Fruit fly (Drosophila melanogaster) whole organism, prepupa: Measurements from ENCODE around the gene TfAP-2.

Experiments used
- Blimp-1 ChIP-seq: fragments of 200-800 bp; sonication (Bioruptor generic); optimal IDR thresholded peaks from 3 replicates; lab custom pipeline; 2017; ENCODE audit warnings: missing biosample characterization, missing genetic modification characterization, mild to moderate bottlenecking, moderate library complexity, missing genetic modification reagents
- CG10631 ChIP-seq: fragments of 200-800 bp; sonication (Bioruptor generic); optimal IDR thresholded peaks from 2 replicates; lab custom pipeline; 2016; ENCODE audit warnings: missing biosample characterization, missing genetic modification characterization
- CG10669 ChIP-seq: fragments of 200-800 bp; sonication (Bioruptor generic); optimal IDR thresholded peaks from 3 replicates; lab custom pipeline; 2018; ENCODE audit warnings: missing biosample characterization, mild to moderate bottlenecking, missing genetic modification characterization, moderate library complexity
- CG11762 ChIP-seq: fragments of 200-800 bp; sonication (Bioruptor generic); optimal IDR thresholded peaks from 3 replicates; lab custom pipeline; 2016; ENCODE audit warnings: missing biosample characterization, missing genetic modification characterization; ENCODE audit not compliant: insufficient read depth
- CG11902 ChIP-seq: fragments of 200-800 bp; sonication (Bioruptor generic); optimal IDR thresholded peaks from 3 replicates; lab custom pipeline; 2016; ENCODE audit warnings: missing biosample characterization, missing genetic modification characterization
- CG15336 ChIP-seq: fragments of 200-800 bp; sonication (Bioruptor generic); IDR thresholded peaks from 2 replicates; pipeline ENCODE4 v1.3.6; 2022; ENCODE audit warnings: missing biosample characterization, missing genetic modification characterization
- CG1621 ChIP-seq: fragments of 200-800 bp; sonication (Bioruptor generic); optimal IDR thresholded peaks from 3 replicates; lab custom pipeline; 2018; ENCODE audit warnings: missing biosample characterization, mild to moderate bottlenecking, missing genetic modification characterization
- CG16779 ChIP-seq: fragments of 200-800 bp; sonication (Bioruptor generic); optimal IDR thresholded peaks from 3 replicates; lab custom pipeline; 2017; ENCODE audit warnings: missing biosample characterization, mild to moderate bottlenecking, missing genetic modification characterization
- CG3032 ChIP-seq: fragments of 200-800 bp; optimal IDR thresholded peaks from 2 replicates; lab custom pipeline; 2019; ENCODE audit warnings: missing biosample characterization, mild to moderate bottlenecking, missing genetic modification characterization, moderate library complexity
- CG32006 ChIP-seq: fragments of 200-800 bp; sonication (Bioruptor generic); optimal IDR thresholded peaks from 3 replicates; lab custom pipeline; 2017; ENCODE audit warnings: missing biosample characterization, mild to moderate bottlenecking, missing genetic modification characterization
- CG34406 ChIP-seq: fragments of 200-800 bp; sonication (Bioruptor generic); optimal IDR thresholded peaks from 3 replicates; lab custom pipeline; 2016; ENCODE audit warnings: missing biosample characterization, missing genetic modification characterization
- CG4318 ChIP-seq: fragments of 200-800 bp; sonication (Bioruptor generic); optimal IDR thresholded peaks from 3 replicates; lab custom pipeline; 2017; ENCODE audit warnings: missing biosample characterization, mild to moderate bottlenecking, missing genetic modification characterization
- CG6276 ChIP-seq: fragments of 200-800 bp; sonication (Bioruptor generic); optimal IDR thresholded peaks from 2 replicates; lab custom pipeline; 2017; ENCODE audit warnings: missing biosample characterization, mild to moderate bottlenecking, missing genetic modification characterization
- CG6792 ChIP-seq: fragments of 200-800 bp; sonication (Bioruptor generic); optimal IDR thresholded peaks from 3 replicates; lab custom pipeline; 2016; ENCODE audit warnings: missing biosample characterization, missing genetic modification characterization
- CG6808 ChIP-seq: fragments of 200-800 bp; sonication (Bioruptor generic); optimal IDR thresholded peaks from 3 replicates; lab custom pipeline; 2017; ENCODE audit warnings: missing biosample characterization, missing genetic modification characterization, mild to moderate bottlenecking, moderate library complexity, missing genetic modification reagents
- CG6854 ChIP-seq: fragments of 200-800 bp; sonication (Bioruptor generic); optimal IDR thresholded peaks from 2 replicates; lab custom pipeline; 2017; ENCODE audit warnings: missing biosample characterization, mild to moderate bottlenecking, missing genetic modification characterization
- CG7368 ChIP-seq: fragments of 200-800 bp; sonication (Bioruptor generic); optimal IDR thresholded peaks from 3 replicates; lab custom pipeline; 2016; ENCODE audit warnings: missing biosample characterization, missing genetic modification characterization
- CG8119 ChIP-seq: fragments of 200-800 bp; sonication (Bioruptor generic); IDR thresholded peaks from 3 replicates; pipeline ENCODE4 v1.3.6; 2022; ENCODE audit warnings: missing biosample characterization, missing genetic modification characterization
- CG8632 ChIP-seq: fragments of 200-800 bp; sonication (Bioruptor generic); optimal IDR thresholded peaks from 3 replicates; lab custom pipeline; 2016; ENCODE audit warnings: missing biosample characterization, missing genetic modification characterization
- CG9139 ChIP-seq: fragments of 200-800 bp; sonication (Bioruptor generic); optimal IDR thresholded peaks from 3 replicates; lab custom pipeline; 2017; ENCODE audit warnings: missing biosample characterization, mild to moderate bottlenecking, missing genetic modification characterization
- Eip78C ChIP-seq: fragments of 200-800 bp; sonication (Bioruptor generic); peaks from one replicate; lab custom pipeline; 2016; ENCODE audit warnings: missing biosample characterization, missing genetic modification characterization
- Eip93F ChIP-seq: fragments of 200-800 bp; sonication (Bioruptor generic); optimal IDR thresholded peaks from 2 replicates; lab custom pipeline; 2016; ENCODE audit warnings: missing biosample characterization, mild to moderate bottlenecking, missing genetic modification characterization
- Ets96B ChIP-seq: fragments of 200-800 bp; optimal IDR thresholded peaks from 2 replicates; lab custom pipeline; 2019; ENCODE audit warnings: missing biosample characterization, mild to moderate bottlenecking, missing genetic modification characterization, moderate library complexity
- Hr38 ChIP-seq: sonication (Bioruptor generic); optimal IDR thresholded peaks from 2 replicates; lab custom pipeline; 2016; ENCODE audit warnings: missing biosample characterization, missing genetic modification characterization
- Hr39 ChIP-seq: fragments of 200-800 bp; sonication (Bioruptor generic); optimal IDR thresholded peaks from 2 replicates; lab custom pipeline; 2016; ENCODE audit warnings: missing biosample characterization, missing genetic modification characterization
- Lpt ChIP-seq: fragments of 200-800 bp; sonication (Bioruptor generic); optimal IDR thresholded peaks from 3 replicates; lab custom pipeline; 2016; ENCODE audit warnings: missing biosample characterization, missing genetic modification characterization
- Met ChIP-seq: fragments of 200-800 bp; sonication (Bioruptor generic); optimal IDR thresholded peaks from 3 replicates; lab custom pipeline; 2016; ENCODE audit warnings: missing biosample characterization, missing genetic modification characterization
- OdsH ChIP-seq: fragments of 200-800 bp; sonication (Bioruptor generic); optimal IDR thresholded peaks from 3 replicates; lab custom pipeline; 2016; ENCODE audit warnings: missing biosample characterization, missing genetic modification characterization
- Smox ChIP-seq: fragments of 200-800 bp; sonication (Bioruptor generic); optimal IDR thresholded peaks from 3 replicates; lab custom pipeline; 2016; ENCODE audit warnings: missing biosample characterization, missing genetic modification characterization
- Sox102F ChIP-seq: fragments of 200-800 bp; sonication (Bioruptor generic); optimal IDR thresholded peaks from 2 replicates; lab custom pipeline; 2016; ENCODE audit warnings: missing biosample characterization, mild to moderate bottlenecking, missing genetic modification characterization
- Sox14 ChIP-seq: fragments of 200-800 bp; sonication (Bioruptor generic); optimal IDR thresholded peaks from 3 replicates; lab custom pipeline; 2016; ENCODE audit warnings: missing biosample characterization, missing genetic modification characterization
- Sox15 ChIP-seq: fragments of 200-800 bp; sonication (Bioruptor generic); optimal IDR thresholded peaks from 3 replicates; lab custom pipeline; 2016; ENCODE audit warnings: missing biosample characterization, missing genetic modification characterization
- achi ChIP-seq: fragments of 200-800 bp; sonication (Bioruptor generic); optimal IDR thresholded peaks from 3 replicates; lab custom pipeline; 2016; ENCODE audit warnings: missing biosample characterization, missing genetic modification characterization
- acj6 ChIP-seq: fragments of 200-800 bp; sonication (Bioruptor generic); optimal IDR thresholded peaks from 3 replicates; lab custom pipeline; 2016; ENCODE audit warnings: missing biosample characterization, missing genetic modification characterization
- cyc ChIP-seq: fragments of 200-800 bp; sonication (Bioruptor generic); optimal IDR thresholded peaks from 3 replicates; lab custom pipeline; 2016; ENCODE audit warnings: missing biosample characterization, missing genetic modification characterization
- eg ChIP-seq: fragments of 200-800 bp; sonication (Bioruptor generic); IDR thresholded peaks from 3 replicates; pipeline ENCODE4 v1.3.6; 2022; ENCODE audit warnings: missing biosample characterization, missing genetic modification characterization
- fd59A ChIP-seq: fragments of 200-800 bp; sonication (Bioruptor generic); optimal IDR thresholded peaks from 2 replicates; lab custom pipeline; 2017; ENCODE audit warnings: missing biosample characterization, mild to moderate bottlenecking, missing genetic modification characterization, missing genetic modification reagents
- fd85E ChIP-seq: fragments of 200-800 bp; sonication (Bioruptor generic); optimal IDR thresholded peaks from 3 replicates; lab custom pipeline; 2016; ENCODE audit warnings: missing biosample characterization, missing genetic modification characterization
- fkh ChIP-seq: fragments of 200-800 bp; sonication (Bioruptor generic); optimal IDR thresholded peaks from 3 replicates; lab custom pipeline; 2017; ENCODE audit warnings: missing biosample characterization, mild to moderate bottlenecking, missing genetic modification characterization, moderate library complexity
- lz ChIP-seq: fragments of 200-800 bp; sonication (Bioruptor generic); optimal IDR thresholded peaks from 3 replicates; lab custom pipeline; 2016; ENCODE audit warnings: missing biosample characterization, missing genetic modification characterization
- pdm3 ChIP-seq: fragments of 200-800 bp; sonication (Bioruptor generic); optimal IDR thresholded peaks from 3 replicates; lab custom pipeline; 2016; ENCODE audit warnings: missing biosample characterization, missing genetic modification characterization
- salr ChIP-seq, 2 experiments: fragments of 200-800 bp; sonication (Bioruptor generic); optimal IDR thresholded peaks; 3 replicates each; lab custom pipeline; 2016 to 2018; ENCODE audit warnings: missing biosample characterization in 2 of 2, missing genetic modification characterization in 2 of 2, mild to moderate bottlenecking in 1 of 2
- spab ChIP-seq: fragments of 200-800 bp; sonication (Bioruptor generic); optimal IDR thresholded peaks from 2 replicates; lab custom pipeline; 2017; ENCODE audit warnings: missing biosample characterization, mild to moderate bottlenecking, missing genetic modification characterization, missing genetic modification reagents
- ss ChIP-seq, 2 experiments: fragments of 200-800 bp; sonication (Bioruptor generic); optimal IDR thresholded peaks; 2 replicates in 1 of 2; 3 replicates in 1 of 2; lab custom pipeline; 2017 to 2018; ENCODE audit warnings: mild to moderate bottlenecking in 2 of 2, missing biosample characterization in 2 of 2, missing genetic modification characterization in 2 of 2, moderate library complexity in 1 of 2
- svp ChIP-seq: fragments of 200-800 bp; sonication (Bioruptor generic); peaks from one replicate; lab custom pipeline; 2016; ENCODE audit warnings: missing biosample characterization, missing genetic modification characterization
- topi ChIP-seq: fragments of 200-800 bp; sonication (Bioruptor generic); optimal IDR thresholded peaks from 3 replicates; lab custom pipeline; 2016; ENCODE audit warnings: missing biosample characterization, missing genetic modification characterization
- vri ChIP-seq: fragments of 200-800 bp; sonication (Bioruptor generic); optimal IDR thresholded peaks from 3 replicates; lab custom pipeline; 2016; ENCODE audit warnings: missing biosample characterization, mild to moderate bottlenecking, missing genetic modification characterization

Gene TfAP-2

DNA sequence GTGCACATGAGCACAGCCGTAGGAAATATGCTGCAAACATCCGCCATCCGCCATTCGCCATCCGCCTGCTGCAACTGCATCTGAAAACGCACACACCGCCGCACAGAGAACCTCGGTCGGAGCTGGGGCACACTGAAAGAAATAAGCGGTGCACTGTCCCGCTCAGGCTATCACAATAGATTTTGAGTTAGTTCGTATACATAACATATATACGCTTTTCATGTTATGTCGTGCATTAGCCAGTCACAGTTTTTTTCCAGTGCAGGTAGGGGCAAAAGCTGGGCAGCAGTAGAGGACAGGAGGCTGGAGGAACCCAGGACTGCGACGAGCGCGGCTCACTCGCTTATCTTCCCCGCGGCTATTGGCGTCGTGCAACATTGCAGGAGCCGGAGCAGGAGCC lies 7.8 kb downstream of the TfAP-2 start (continued):
- TF ChIP-seq CG11762 (peak; percentile 16), Eip93F (GFP tag; lab: Kevin White, UChicago) (no peak), CG32006 (GFP tag; lab: Kevin White, UChicago) (no peak), CG1621 (tag; lab: Kevin White, UChicago) (peak; percentile 53), eg (GFP tag; lab: Robert Waterston, UW) (0 out of 3 replicates have a peak, but pooled peaks have one; percentile 54), fd85E (GFP tag; lab: Kevin White, UChicago) (no peak), CG15336 (no peak), CG10669 (GFP tag; lab: Kevin White, UChicago) (peak; percentile 51), Sox14 (peak; percentile 64), Hr38 (GFP tag; lab: Kevin White, UChicago) (no peak), CG6276 (GFP tag; lab: Kevin White, UChicago) (no peak), CG6808 (GFP tag; lab: Kevin White, UChicago) (peak; percentile 46), CG8119 (0 out of 3 replicates have a peak, but pooled peaks have one; percentile 22), Blimp-1 (GFP tag; lab: Kevin White, UChicago) (no peak), CG7368 (GFP tag; lab: Kevin White, UChicago) (peak; percentile 34), acj6 (GFP tag; lab: Kevin White, UChicago) (peak; percentile 55), cyc (peak; percentile 71), spab (GFP tag; lab: Kevin White, UChicago) (peak; percentile 47)
- TF ChIP-seq, all 60 proteins: peak for 45

DNA sequence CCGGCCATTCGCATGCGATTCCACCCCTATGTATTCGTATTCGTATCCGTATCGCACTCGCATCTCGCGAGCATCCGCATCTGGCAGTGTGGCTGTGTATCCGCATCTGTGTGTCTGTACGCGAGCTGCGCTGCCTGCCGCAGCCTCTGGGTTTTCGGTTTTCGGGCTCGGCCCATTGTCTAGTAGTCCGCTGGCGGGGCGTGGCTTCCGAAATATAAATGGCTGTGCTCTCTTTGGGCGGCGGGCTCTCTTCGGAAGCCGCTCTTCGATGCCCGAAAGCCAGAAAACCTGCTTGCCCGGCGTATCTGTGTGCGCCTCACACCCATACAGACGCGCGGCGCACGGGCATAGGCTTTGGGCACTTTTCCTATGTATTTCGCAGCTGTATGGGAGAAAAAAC lies 11.7 kb downstream of the TfAP-2 start:
- TF ChIP-seq vri (GFP tag; lab: Kevin White, UChicago): no peak
- TF ChIP-seq fkh: no peak
- peak; percentile 6 for TF ChIP-seq svp (GFP tag; lab: Kevin White, UChicago)
- no peak for TF ChIP-seq CG6854
- TF ChIP-seq CG8119: peak; percentile 33; the same call in 2 of the 3 replicates
- TF ChIP-seq Eip93F (GFP tag; lab: Kevin White, UChicago): no peak
- TF ChIP-seq CG15336: no peak; the same call in 1 of the 2 replicates
- TF ChIP-seq CG11762: no peak
- TF ChIP-seq ss (GFP tag; optimal IDR thresholded peaks at IDR 0.05; lab: Kevin White, UChicago): peak in 1 of 2 experiments; percentile 3
- no peak for TF ChIP-seq Hr38 (GFP tag; lab: Kevin White, UChicago)
- peak; percentile 46 for TF ChIP-seq Eip78C (GFP tag; lab: Kevin White, UChicago)
- no peak for TF ChIP-seq cyc
- no peak for TF ChIP-seq CG11902
- no peak for TF ChIP-seq eg (GFP tag; lab: Robert Waterston, UW)

DNA sequence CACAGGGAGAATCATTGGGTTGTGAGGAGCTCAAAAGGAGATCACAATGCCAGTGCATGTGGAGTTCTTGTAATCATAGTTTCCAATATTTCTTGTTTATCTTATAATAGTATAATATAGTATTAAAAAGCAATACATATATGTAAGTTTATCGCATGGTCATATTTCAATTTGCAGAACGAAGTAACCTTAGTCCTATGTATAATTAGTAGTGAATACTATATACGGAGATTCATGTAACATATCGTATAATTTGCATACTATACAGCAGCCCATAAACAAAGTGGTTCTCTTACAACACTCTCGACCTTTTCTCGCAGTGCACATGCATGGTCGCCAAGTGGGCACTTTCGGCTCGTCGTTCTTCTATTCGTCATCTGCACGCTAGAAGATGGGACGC lies 15.6 kb downstream of the TfAP-2 start:
- TF ChIP-seq CG10631 (GFP tag; lab: Kevin White, UChicago) (peak; percentile 45), Sox14 (no peak), Ets96B (tag; lab: Kevin White, UChicago) (peak; percentile 42), CG3032 (tag; lab: Kevin White, UChicago) (peak; percentile 39), Hr39 (GFP tag; lab: Kevin White, UChicago) (no peak), Eip93F (GFP tag; lab: Kevin White, UChicago) (no peak), CG8632 (GFP tag; lab: Kevin White, UChicago) (no peak), CG6792 (GFP tag; lab: Kevin White, UChicago) (no peak), CG16779 (tag; lab: Kevin White, UChicago) (no peak), achi (no peak), Blimp-1 (GFP tag; lab: Kevin White, UChicago) (no peak), CG9139 (no peak), CG34406 (GFP tag; lab: Kevin White, UChicago) (peak; percentile 9), svp (GFP tag; lab: Kevin White, UChicago) (peak; percentile 45), CG6854 (no peak), lz (GFP tag; lab: Kevin White, UChicago) (no peak), CG4318 (GFP tag; lab: Kevin White, UChicago) (no peak), Smox (GFP tag; lab: Kevin White, UChicago) (no peak), CG6276 (GFP tag; lab: Kevin White, UChicago) (no peak), spab (GFP tag; lab: Kevin White, UChicago) (peak; percentile 55), OdsH (no peak), Sox102F (GFP tag; lab: Kevin White, UChicago) (no peak), CG1621 (tag; lab: Kevin White, UChicago) (no peak), pdm3 (GFP tag; lab: Kevin White, UChicago) (no peak), Met (GFP tag; lab: Kevin White, UChicago) (no peak), topi (no peak), cyc (no peak), fkh (no peak), CG15336 (no peak), salr (GFP tag; optimal IDR thresholded peaks at IDR 0.05; lab: Kevin White, UChicago) (no peak), Sox15 (GFP tag; lab: Kevin White, UChicago) (no peak), fd59A (GFP tag; lab: Kevin White, UChicago) (peak; percentile 36), Lpt (GFP tag; lab: Kevin White, UChicago) (no peak)
